Fruit fly (Drosophila melanogaster): ENCODE results near the gene f.

f gene

DNA sequence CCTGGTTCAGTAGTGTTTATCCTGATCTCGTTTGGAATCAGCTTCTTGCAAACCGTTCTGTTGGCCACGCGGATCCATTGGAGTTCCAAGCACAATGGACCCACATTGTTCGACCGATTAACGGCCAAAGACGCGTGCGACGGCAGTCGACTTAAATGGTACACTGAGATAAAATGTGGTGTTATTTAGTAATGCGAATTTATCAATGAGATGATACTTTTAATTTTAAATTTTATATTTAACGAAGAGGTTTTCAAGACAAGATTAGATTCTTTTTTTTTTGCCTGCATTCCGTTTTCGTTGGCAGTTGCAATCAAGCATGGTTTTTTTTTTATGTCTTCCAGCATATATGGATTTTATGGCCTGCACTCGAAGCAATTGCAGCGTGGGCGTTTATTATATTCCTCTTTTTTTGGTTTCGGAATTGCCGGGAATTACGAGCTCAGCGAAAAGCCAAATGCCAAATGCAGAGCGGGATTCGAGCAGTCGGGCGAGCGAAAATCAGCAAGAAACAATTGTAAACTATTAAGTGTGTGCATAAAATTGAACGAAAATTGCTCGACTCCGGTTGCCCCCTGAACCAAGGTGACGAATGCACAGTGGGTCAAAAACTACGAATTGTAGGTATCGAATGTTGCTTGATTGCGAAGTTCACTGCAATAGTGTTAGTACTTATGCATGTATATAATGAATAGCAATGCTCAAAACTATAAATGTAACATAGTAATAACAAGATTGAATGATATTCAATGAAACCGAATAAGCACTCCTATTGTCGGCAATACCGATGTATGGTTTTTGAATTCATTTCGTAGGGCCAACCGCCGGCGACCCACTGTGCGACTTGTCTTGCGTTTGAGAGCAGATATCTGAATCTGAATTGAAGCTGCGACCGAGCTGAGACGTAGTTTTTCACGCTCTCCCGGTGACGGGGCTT, 66.4 kb downstream of the f start (continued):
- peak; percentile 6 for TF ChIP-seq disco-r (GFP tag; optimal IDR thresholded peaks at IDR 0.05)
- peak; percentile 17 for TF ChIP-seq CG4424 (GFP tag; optimal IDR thresholded peaks at IDR 0.05)
- peak; percentile 81 for TF ChIP-seq Fer1 (GFP tag; optimal IDR thresholded peaks at IDR 0.05)
- no peak for TF ChIP-seq run (tag; optimal IDR thresholded peaks at IDR 0.05)
- TF ChIP-seq corto (GFP tag; optimal IDR thresholded peaks at IDR 0.05), result no peak
- no peak for TF ChIP-seq HLHmδ (GFP tag; optimal IDR thresholded peaks at IDR 0.05)
- no peak for TF ChIP-seq bowl (GFP tag; IDR thresholded peaks at IDR 0.05)
- TF ChIP-seq sd (tag; optimal IDR thresholded peaks at IDR 0.05), result peak; percentile 26
- no peak for TF ChIP-seq CG10321 (GFP tag; IDR thresholded peaks at IDR 0.05)
- TF ChIP-seq lbe (GFP tag; optimal IDR thresholded peaks at IDR 0.05), result peak; percentile 8
- TF ChIP-seq knrl (GFP tag; IDR thresholded peaks at IDR 0.05; ENCODE audit: partially characterized antibody), result no peak
- peak; percentile 60 for TF ChIP-seq Nf-YC (tag; optimal IDR thresholded peaks at IDR 0.05)
- no peak for TF ChIP-seq ato (GFP tag; IDR thresholded peaks at IDR 0.05; ENCODE audit: partially characterized antibody)
- TF ChIP-seq ken (GFP tag; IDR thresholded peaks at IDR 0.05), result no peak
- TF ChIP-seq bsh (GFP tag; optimal IDR thresholded peaks at IDR 0.05), result peak; percentile 64 to 65
- TF ChIP-seq ranshi (GFP tag; IDR thresholded peaks at IDR 0.05), result peak; percentile 42; the same call in 1 of the 2 replicates

DNA sequence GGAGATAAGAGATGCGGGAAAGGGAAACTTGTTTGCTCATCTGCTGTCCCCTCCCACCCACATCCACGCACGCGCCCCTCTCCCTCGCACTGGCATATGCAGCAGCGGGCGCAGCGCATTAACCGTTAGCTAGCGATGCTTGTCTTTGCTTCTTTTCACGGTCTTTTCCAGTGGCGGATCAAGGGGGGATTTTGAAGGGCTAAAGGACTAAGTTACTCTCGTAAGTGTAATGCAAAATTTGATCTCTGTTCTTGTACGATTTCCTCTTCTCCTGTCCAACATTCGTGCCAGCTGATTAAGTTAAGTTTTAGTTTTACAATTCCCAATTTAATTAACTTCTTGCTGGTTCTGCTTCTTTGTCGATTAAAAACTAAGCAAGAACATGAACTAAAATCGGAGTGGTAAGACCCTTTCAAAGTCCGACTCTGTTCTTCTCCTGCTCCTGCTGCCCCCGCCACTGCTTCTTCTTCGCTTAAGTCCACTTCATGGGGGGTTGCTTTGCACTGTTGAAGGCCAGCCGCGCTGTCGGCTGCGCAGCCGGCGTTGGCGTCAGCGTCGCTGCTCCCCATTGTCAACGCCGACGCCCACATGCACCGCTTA, 68.0 kb downstream of the f start:
- TF ChIP-seq CG17912 (GFP tag; optimal IDR thresholded peaks at IDR 0.05), result no peak
- peak; percentile 88 for TF ChIP-seq Med (GFP tag)
- no peak for TF ChIP-seq CG8478 (optimal IDR thresholded peaks at IDR 0.05)
- peak; percentile 59 for TF ChIP-seq Six4 (GFP tag; optimal IDR thresholded peaks at IDR 0.05)
- TF ChIP-seq sisA (GFP tag; IDR thresholded peaks at IDR 0.05), result peak; percentile 69
- no peak for TF ChIP-seq NFAT (GFP tag; IDR thresholded peaks at IDR 0.05)
- TF ChIP-seq CG11093 (GFP tag; IDR thresholded peaks at IDR 0.05), result peak; percentile 57; the same call in 2 of the 3 replicates
- no peak for TF ChIP-seq CG6854 (GFP tag; optimal IDR thresholded peaks at IDR 0.05)
- TF ChIP-seq her (GFP tag; optimal IDR thresholded peaks at IDR 0.05), result peak; percentile 48
- peak; percentile 53 for TF ChIP-seq bab2 (GFP tag; optimal IDR thresholded peaks at IDR 0.05)
- TF ChIP-seq CG12104 (GFP tag; optimal IDR thresholded peaks at IDR 0.05), result peak; percentile 25
- TF ChIP-seq HLHmδ (GFP tag; optimal IDR thresholded peaks at IDR 0.05), result peak; percentile 3
- TF ChIP-seq ci (GFP tag; IDR thresholded peaks at IDR 0.05), result peak; percentile 41; the same call in 1 of the 3 replicates
- no peak for TF ChIP-seq zen2 (GFP tag; IDR thresholded peaks at IDR 0.05; ENCODE audit: partially characterized antibody)
- peak; percentile 13 for TF ChIP-seq CG10431 (GFP tag; optimal IDR thresholded peaks at IDR 0.05)
- TF ChIP-seq toy (GFP tag; IDR thresholded peaks at IDR 0.05), result no peak
- TF ChIP-seq stwl (tag; optimal IDR thresholded peaks at IDR 0.05), result no peak
- TF ChIP-seq ssp (GFP tag; IDR thresholded peaks at IDR 0.05), result 0 out of 2 replicates have a peak, but pooled peaks have one; percentile 24
- TF ChIP-seq Xbp1 (GFP tag; optimal IDR thresholded peaks at IDR 0.05), result peak; percentile 49
- peak; percentile 10 for TF ChIP-seq CG12659 (GFP tag; optimal IDR thresholded peaks at IDR 0.05)
- TF ChIP-seq pita (GFP tag; optimal IDR thresholded peaks at IDR 0.05), result no peak
- no peak for TF ChIP-seq Taf1 (GFP tag; IDR thresholded peaks at IDR 0.05)
- TF ChIP-seq jumu (GFP tag; optimal IDR thresholded peaks at IDR 0.05), result peak; percentile 50
- no peak for TF ChIP-seq tna (GFP tag; IDR thresholded peaks at IDR 0.05; ENCODE audit: partially characterized antibody)
- TF ChIP-seq onecut (GFP tag; IDR thresholded peaks at IDR 0.05), result peak; percentile 49; the same call in 1 of the 2 replicates
- TF ChIP-seq D19A (tag; optimal IDR thresholded peaks at IDR 0.05), result peak; percentile 69
- TF ChIP-seq CG11504 (tag; optimal IDR thresholded peaks at IDR 0.05), result peak; percentile 79
- TF ChIP-seq CG34224 (GFP tag; IDR thresholded peaks at IDR 0.05; ENCODE audit: partially characterized antibody), result no peak
- TF ChIP-seq CG2875 (GFP tag; optimal IDR thresholded peaks at IDR 0.05), result peak; percentile 59
- TF ChIP-seq z (GFP tag; IDR thresholded peaks at IDR 0.05), result no peak
- peak; percentile 62; the same call in 2 of the 3 replicates for TF ChIP-seq row (GFP tag; IDR thresholded peaks at IDR 0.05)
- TF ChIP-seq Tbp (GFP tag; optimal IDR thresholded peaks at IDR 0.05), result no peak

Data from whole organism, embryonic.